Worm (Caenorhabditis elegans) whole organism, midembryonic: ENCODE measurements around the gene ins-14.

ENCODE experiments used
- klf-2 ChIP-seq: fragments of 200-800 bp; sonication (Bioruptor generic); conservative IDR thresholded peaks from 2 replicates; pipeline ENCODE4 v1.3.6; 2022; ENCODE audit warnings: missing genetic modification reagents, missing genetic modification characterization, missing compliant biosample characterization
- med-1 ChIP-seq: sonication (generic microtip); optimal IDR thresholded peaks from 2 replicates; lab custom pipeline; 2017; ENCODE audit warnings: missing genetic modification characterization, mild to moderate bottlenecking, missing compliant biosample characterization, antibody characterized with exemption, missing genetic modification reagents; ENCODE audit not compliant: insufficient read depth
- tab-1 ChIP-seq: fragments of 200-800 bp; sonication (Bioruptor generic); IDR thresholded peaks from 2 replicates; pipeline ENCODE4 v1.3.6; 2022; ENCODE audit warnings: missing genetic modification characterization, missing compliant biosample characterization

DNA sequence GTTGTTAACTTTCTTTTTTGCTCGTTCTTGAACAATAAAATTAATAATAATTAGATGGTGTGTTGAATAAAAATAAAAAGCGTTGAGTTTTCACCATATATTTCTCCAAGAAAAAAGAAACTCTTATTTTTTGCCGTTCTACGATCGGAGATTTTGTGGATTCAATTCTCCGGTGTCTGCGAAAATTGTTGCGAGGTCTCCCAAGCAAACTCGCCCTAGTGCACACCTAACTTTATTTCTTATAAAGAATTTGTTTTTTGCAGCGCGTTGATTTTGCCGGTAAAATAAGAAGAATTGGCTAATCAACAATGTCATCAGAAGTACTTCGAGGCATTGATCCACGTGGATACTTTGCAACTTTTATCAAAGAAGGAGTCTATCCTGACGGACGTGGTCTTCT is 4.2 kb downstream of the ins-14 start, which contains the start of gene exos-8:
- TF ChIP-seq med-1, result no peak
- 0 out of 2 replicates have a peak, but pooled peaks have one; percentile 20 for TF ChIP-seq tab-1
- peak; percentile 64; the same call in 1 of the 2 replicates for TF ChIP-seq klf-2
